Fruit fly (Drosophila melanogaster) whole organism, prepupa: ENCODE data around the gene Bub3.

Experiments used
- Blimp-1 ChIP-seq: fragments of 200-800 bp; sonication (Bioruptor generic); optimal IDR thresholded peaks from 3 replicates; lab custom pipeline; 2017; ENCODE audit warnings: missing biosample characterization, missing genetic modification characterization, mild to moderate bottlenecking, moderate library complexity, missing genetic modification reagents
- CG10631 ChIP-seq: fragments of 200-800 bp; sonication (Bioruptor generic); optimal IDR thresholded peaks from 2 replicates; lab custom pipeline; 2016; ENCODE audit warnings: missing biosample characterization, missing genetic modification characterization
- CG10669 ChIP-seq: fragments of 200-800 bp; sonication (Bioruptor generic); optimal IDR thresholded peaks from 3 replicates; lab custom pipeline; 2018; ENCODE audit warnings: missing biosample characterization, mild to moderate bottlenecking, missing genetic modification characterization, moderate library complexity
- CG11294 ChIP-seq: fragments of 200-800 bp; sonication (Bioruptor generic); IDR thresholded peaks from 2 replicates; pipeline ENCODE4 v1.3.6; 2022; ENCODE audit warnings: missing biosample characterization, missing genetic modification characterization
- CG11902 ChIP-seq: fragments of 200-800 bp; sonication (Bioruptor generic); optimal IDR thresholded peaks from 3 replicates; lab custom pipeline; 2016; ENCODE audit warnings: missing biosample characterization, missing genetic modification characterization
- CG15336 ChIP-seq: fragments of 200-800 bp; sonication (Bioruptor generic); IDR thresholded peaks from 2 replicates; pipeline ENCODE4 v1.3.6; 2022; ENCODE audit warnings: missing biosample characterization, missing genetic modification characterization
- CG16779 ChIP-seq: fragments of 200-800 bp; sonication (Bioruptor generic); optimal IDR thresholded peaks from 3 replicates; lab custom pipeline; 2017; ENCODE audit warnings: missing biosample characterization, mild to moderate bottlenecking, missing genetic modification characterization
- CG3032 ChIP-seq: fragments of 200-800 bp; optimal IDR thresholded peaks from 2 replicates; lab custom pipeline; 2019; ENCODE audit warnings: missing biosample characterization, mild to moderate bottlenecking, missing genetic modification characterization, moderate library complexity
- CG31627 ChIP-seq: fragments of 200-800 bp; sonication (Bioruptor generic); optimal IDR thresholded peaks from 3 replicates; lab custom pipeline; 2016; ENCODE audit warnings: missing biosample characterization, missing genetic modification characterization
- CG32006 ChIP-seq: fragments of 200-800 bp; sonication (Bioruptor generic); optimal IDR thresholded peaks from 3 replicates; lab custom pipeline; 2017; ENCODE audit warnings: missing biosample characterization, mild to moderate bottlenecking, missing genetic modification characterization
- CG34406 ChIP-seq: fragments of 200-800 bp; sonication (Bioruptor generic); optimal IDR thresholded peaks from 3 replicates; lab custom pipeline; 2016; ENCODE audit warnings: missing biosample characterization, missing genetic modification characterization
- CG3919 ChIP-seq: fragments of 200-800 bp; sonication (Bioruptor generic); optimal IDR thresholded peaks from 3 replicates; lab custom pipeline; 2016; ENCODE audit warnings: missing biosample characterization, missing genetic modification characterization
- CG4318 ChIP-seq: fragments of 200-800 bp; sonication (Bioruptor generic); optimal IDR thresholded peaks from 3 replicates; lab custom pipeline; 2017; ENCODE audit warnings: missing biosample characterization, mild to moderate bottlenecking, missing genetic modification characterization
- CG6163 ChIP-seq: fragments of 200-800 bp; sonication (Bioruptor generic); IDR thresholded peaks from 3 replicates; pipeline ENCODE4 v1.3.6; 2022; ENCODE audit warnings: missing biosample characterization, missing genetic modification characterization
- CG6276 ChIP-seq: fragments of 200-800 bp; sonication (Bioruptor generic); optimal IDR thresholded peaks from 2 replicates; lab custom pipeline; 2017; ENCODE audit warnings: missing biosample characterization, mild to moderate bottlenecking, missing genetic modification characterization
- CG8119 ChIP-seq: fragments of 200-800 bp; sonication (Bioruptor generic); IDR thresholded peaks from 3 replicates; pipeline ENCODE4 v1.3.6; 2022; ENCODE audit warnings: missing biosample characterization, missing genetic modification characterization
- CG8319 ChIP-seq: fragments of 200-800 bp; sonication (Bioruptor generic); optimal IDR thresholded peaks from 3 replicates; lab custom pipeline; 2016; ENCODE audit warnings: missing biosample characterization, missing genetic modification characterization
- Eip75B ChIP-seq: fragments of 200-800 bp; sonication (Bioruptor generic); optimal IDR thresholded peaks from 3 replicates; lab custom pipeline; 2016; ENCODE audit warnings: missing biosample characterization, missing genetic modification characterization
- Eip78C ChIP-seq: fragments of 200-800 bp; sonication (Bioruptor generic); peaks from one replicate; lab custom pipeline; 2016; ENCODE audit warnings: missing biosample characterization, missing genetic modification characterization
- Ets21C ChIP-seq: fragments of 200-800 bp; sonication (Bioruptor generic); optimal IDR thresholded peaks from 3 replicates; lab custom pipeline; 2016; ENCODE audit warnings: missing biosample characterization, missing genetic modification characterization
- Gug ChIP-seq: fragments of 200-800 bp; sonication (Bioruptor generic); IDR thresholded peaks from 2 replicates; pipeline ENCODE4 v1.3.6; 2022; ENCODE audit warnings: missing biosample characterization, missing genetic modification characterization
- Hr38 ChIP-seq: sonication (Bioruptor generic); optimal IDR thresholded peaks from 2 replicates; lab custom pipeline; 2016; ENCODE audit warnings: missing biosample characterization, missing genetic modification characterization
- Hr39 ChIP-seq: fragments of 200-800 bp; sonication (Bioruptor generic); optimal IDR thresholded peaks from 2 replicates; lab custom pipeline; 2016; ENCODE audit warnings: missing biosample characterization, missing genetic modification characterization
- Hr4 ChIP-seq: fragments of 200-800 bp; sonication (Bioruptor generic); optimal IDR thresholded peaks from 3 replicates; lab custom pipeline; 2016; ENCODE audit warnings: missing biosample characterization, missing genetic modification characterization
- Lpt ChIP-seq: fragments of 200-800 bp; sonication (Bioruptor generic); optimal IDR thresholded peaks from 3 replicates; lab custom pipeline; 2016; ENCODE audit warnings: missing biosample characterization, missing genetic modification characterization
- Met ChIP-seq: fragments of 200-800 bp; sonication (Bioruptor generic); optimal IDR thresholded peaks from 3 replicates; lab custom pipeline; 2016; ENCODE audit warnings: missing biosample characterization, missing genetic modification characterization
- OdsH ChIP-seq: fragments of 200-800 bp; sonication (Bioruptor generic); optimal IDR thresholded peaks from 3 replicates; lab custom pipeline; 2016; ENCODE audit warnings: missing biosample characterization, missing genetic modification characterization
- Sox102F ChIP-seq: fragments of 200-800 bp; sonication (Bioruptor generic); optimal IDR thresholded peaks from 2 replicates; lab custom pipeline; 2016; ENCODE audit warnings: missing biosample characterization, mild to moderate bottlenecking, missing genetic modification characterization
- Sox15 ChIP-seq: fragments of 200-800 bp; sonication (Bioruptor generic); optimal IDR thresholded peaks from 3 replicates; lab custom pipeline; 2016; ENCODE audit warnings: missing biosample characterization, missing genetic modification characterization
- achi ChIP-seq: fragments of 200-800 bp; sonication (Bioruptor generic); optimal IDR thresholded peaks from 3 replicates; lab custom pipeline; 2016; ENCODE audit warnings: missing biosample characterization, missing genetic modification characterization
- acj6 ChIP-seq: fragments of 200-800 bp; sonication (Bioruptor generic); optimal IDR thresholded peaks from 3 replicates; lab custom pipeline; 2016; ENCODE audit warnings: missing biosample characterization, missing genetic modification characterization
- cyc ChIP-seq: fragments of 200-800 bp; sonication (Bioruptor generic); optimal IDR thresholded peaks from 3 replicates; lab custom pipeline; 2016; ENCODE audit warnings: missing biosample characterization, missing genetic modification characterization
- dac ChIP-seq: fragments of 200-800 bp; sonication (Bioruptor generic); optimal IDR thresholded peaks from 2 replicates; lab custom pipeline; 2017; ENCODE audit warnings: missing biosample characterization, mild to moderate bottlenecking, missing genetic modification characterization
- dsx ChIP-seq: fragments of 200-800 bp; optimal IDR thresholded peaks from 3 replicates; lab custom pipeline; 2019; ENCODE audit warnings: missing biosample characterization, mild to moderate bottlenecking, missing genetic modification characterization, moderate library complexity; ENCODE audit not compliant: poor library complexity, severe bottlenecking
- eg ChIP-seq: fragments of 200-800 bp; sonication (Bioruptor generic); IDR thresholded peaks from 3 replicates; pipeline ENCODE4 v1.3.6; 2022; ENCODE audit warnings: missing biosample characterization, missing genetic modification characterization
- fd59A ChIP-seq: fragments of 200-800 bp; sonication (Bioruptor generic); optimal IDR thresholded peaks from 2 replicates; lab custom pipeline; 2017; ENCODE audit warnings: missing biosample characterization, mild to moderate bottlenecking, missing genetic modification characterization, missing genetic modification reagents
- fd85E ChIP-seq: fragments of 200-800 bp; sonication (Bioruptor generic); optimal IDR thresholded peaks from 3 replicates; lab custom pipeline; 2016; ENCODE audit warnings: missing biosample characterization, missing genetic modification characterization
- fkh ChIP-seq: fragments of 200-800 bp; sonication (Bioruptor generic); optimal IDR thresholded peaks from 3 replicates; lab custom pipeline; 2017; ENCODE audit warnings: missing biosample characterization, mild to moderate bottlenecking, missing genetic modification characterization, moderate library complexity
- lz ChIP-seq: fragments of 200-800 bp; sonication (Bioruptor generic); optimal IDR thresholded peaks from 3 replicates; lab custom pipeline; 2016; ENCODE audit warnings: missing biosample characterization, missing genetic modification characterization
- net ChIP-seq: fragments of 200-800 bp; sonication (Bioruptor generic); optimal IDR thresholded peaks from 3 replicates; lab custom pipeline; 2016; ENCODE audit warnings: missing biosample characterization, missing genetic modification characterization
- pdm3 ChIP-seq: fragments of 200-800 bp; sonication (Bioruptor generic); optimal IDR thresholded peaks from 3 replicates; lab custom pipeline; 2016; ENCODE audit warnings: missing biosample characterization, missing genetic modification characterization
- salr ChIP-seq, 2 experiments: fragments of 200-800 bp; sonication (Bioruptor generic); optimal IDR thresholded peaks; 3 replicates each; lab custom pipeline; 2016 to 2018; ENCODE audit warnings: missing biosample characterization in 2 of 2, missing genetic modification characterization in 2 of 2, mild to moderate bottlenecking in 1 of 2
- spab ChIP-seq: fragments of 200-800 bp; sonication (Bioruptor generic); optimal IDR thresholded peaks from 2 replicates; lab custom pipeline; 2017; ENCODE audit warnings: missing biosample characterization, mild to moderate bottlenecking, missing genetic modification characterization, missing genetic modification reagents
- ss ChIP-seq, 2 experiments: fragments of 200-800 bp; sonication (Bioruptor generic); optimal IDR thresholded peaks; 2 replicates in 1 of 2; 3 replicates in 1 of 2; lab custom pipeline; 2017 to 2018; ENCODE audit warnings: mild to moderate bottlenecking in 2 of 2, missing biosample characterization in 2 of 2, missing genetic modification characterization in 2 of 2, moderate library complexity in 1 of 2
- svp ChIP-seq: fragments of 200-800 bp; sonication (Bioruptor generic); peaks from one replicate; lab custom pipeline; 2016; ENCODE audit warnings: missing biosample characterization, missing genetic modification characterization
- topi ChIP-seq: fragments of 200-800 bp; sonication (Bioruptor generic); optimal IDR thresholded peaks from 3 replicates; lab custom pipeline; 2016; ENCODE audit warnings: missing biosample characterization, missing genetic modification characterization
- vri ChIP-seq: fragments of 200-800 bp; sonication (Bioruptor generic); optimal IDR thresholded peaks from 3 replicates; lab custom pipeline; 2016; ENCODE audit warnings: missing biosample characterization, mild to moderate bottlenecking, missing genetic modification characterization

Bub3 gene

DNA sequence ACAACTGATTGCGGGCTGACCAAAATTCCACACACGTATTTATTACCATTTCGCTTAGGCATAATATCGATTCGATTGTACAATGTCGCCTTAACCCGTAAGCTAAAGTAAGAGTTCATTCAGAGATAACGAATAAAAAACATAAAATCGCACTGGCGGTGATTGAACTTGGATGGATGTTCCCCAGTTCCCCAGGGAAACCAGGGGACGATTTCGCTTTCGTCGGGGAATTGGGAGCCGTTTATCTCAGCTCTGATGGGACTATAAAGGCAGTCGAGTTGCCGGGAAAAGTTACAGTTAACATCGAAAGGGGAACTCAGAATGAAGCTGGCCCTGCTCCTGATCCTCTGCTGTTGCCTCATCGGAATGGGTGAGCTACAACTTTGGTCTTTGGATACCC is 47.0 kb upstream of the Bub3 start, which contains the start of gene CG34296:
CG34296 (plus strand) TSS at position 301 of the 400 bp plus-strand sequence.
- no peak for TF ChIP-seq lz (GFP tag; lab: Kevin White, UChicago)
- TF ChIP-seq cyc (GFP tag; lab: Kevin White, UChicago) = no peak
- no peak for TF ChIP-seq Lpt (GFP tag; lab: Kevin White, UChicago)
- no peak for TF ChIP-seq CG34406 (GFP tag; lab: Kevin White, UChicago)
- TF ChIP-seq CG15336 = no peak
- TF ChIP-seq CG11902 (GFP tag; lab: Kevin White, UChicago) = no peak

DNA sequence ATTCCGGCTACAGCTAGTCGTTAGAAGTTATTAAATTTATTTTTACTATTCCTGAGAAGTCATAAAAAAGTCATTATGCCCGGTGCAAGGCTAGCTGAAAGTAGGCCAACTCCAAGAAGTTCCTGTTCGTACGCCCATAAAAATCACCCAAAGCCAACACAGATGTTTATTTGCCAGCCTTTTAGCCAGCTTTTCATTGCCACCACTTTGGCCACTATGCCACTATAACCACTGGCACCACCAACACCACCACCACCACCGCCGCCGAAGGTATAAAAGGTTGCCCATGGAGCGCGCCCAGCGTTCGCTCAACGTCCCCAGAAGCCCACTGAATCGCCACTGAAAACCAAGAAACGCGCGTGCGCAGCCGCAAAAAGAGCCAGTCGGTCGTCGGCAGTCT is 43.1 kb upstream of the Bub3 start, which contains the start of gene CG15506:
CG15506 (plus strand) TSS at position 301 of the 400 bp plus-strand sequence.
- TF ChIP-seq CG6163 (GFP tag; lab: Robert Waterston, UW) (0 out of 3 replicates have a peak, but pooled peaks have one; percentile 11), eg (0 out of 3 replicates have a peak, but pooled peaks have one; percentile 36), lz (GFP tag; lab: Kevin White, UChicago) (no peak), net (GFP tag; lab: Kevin White, UChicago) (no peak), CG8119 (0 out of 3 replicates have a peak, but pooled peaks have one; percentile 25), ss (GFP tag; optimal IDR thresholded peaks at IDR 0.05; lab: Kevin White, UChicago) (peak in 1 of 2 experiments; percentile 33), CG15336 (0 out of 2 replicates have a peak, but pooled peaks have one; percentile 7)

DNA sequence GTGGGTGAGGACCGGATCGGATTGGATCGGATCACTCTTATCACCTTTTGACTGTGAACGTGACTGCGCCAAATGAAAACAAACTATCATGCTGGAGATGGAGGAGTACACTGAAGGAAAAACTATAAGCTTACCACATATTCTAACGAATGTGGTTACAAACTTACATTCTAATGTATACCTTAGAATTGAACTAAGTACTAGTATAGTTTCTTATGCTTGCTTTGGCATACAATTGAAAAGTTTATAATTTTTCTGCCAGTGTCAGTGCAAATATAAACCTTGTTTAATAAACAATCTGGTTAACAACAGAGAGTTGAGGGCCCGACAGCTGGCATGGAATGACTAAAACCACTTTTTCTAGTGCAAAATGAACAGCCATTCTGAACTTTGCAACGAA is 42.3 kb upstream of the Bub3 start:
- TF ChIP-seq Hr39 (peak; percentile 4), vri (GFP tag; lab: Kevin White, UChicago) (no peak), CG15336 (peak; percentile 63), CG16779 (tag; lab: Kevin White, UChicago) (no peak), CG3032 (tag; lab: Kevin White, UChicago) (peak; percentile 4), Eip78C (GFP tag; lab: Kevin White, UChicago) (peak; percentile 5), CG6276 (GFP tag; lab: Kevin White, UChicago) (peak; percentile 17), Sox102F (no peak), Sox15 (GFP tag; lab: Kevin White, UChicago) (no peak), acj6 (no peak), spab (GFP tag; lab: Kevin White, UChicago) (no peak), CG31627 (GFP tag; lab: Kevin White, UChicago) (no peak), svp (no peak), salr (GFP tag; optimal IDR thresholded peaks at IDR 0.05; lab: Kevin White, UChicago) (no peak), CG11294 (GFP tag; lab: Robert Waterston, UW) (peak; percentile 33; the same call in 1 of the 2 replicates), Hr38 (GFP tag; lab: Kevin White, UChicago) (no peak), Blimp-1 (GFP tag; lab: Kevin White, UChicago) (no peak), Gug (GFP tag; lab: Robert Waterston, UW) (peak; percentile 47), CG11902 (GFP tag; lab: Kevin White, UChicago) (no peak), CG32006 (GFP tag; lab: Kevin White, UChicago) (peak; percentile 47), Ets21C (no peak), fkh (GFP tag; lab: Kevin White, UChicago) (peak; percentile 22), topi (peak; percentile 6), pdm3 (no peak), CG8319 (GFP tag; lab: Kevin White, UChicago) (no peak), CG34406 (GFP tag; lab: Kevin White, UChicago) (no peak), Hr4 (peak; percentile 72), Eip75B (GFP tag; lab: Kevin White, UChicago) (no peak), ss (GFP tag; optimal IDR thresholded peaks at IDR 0.05; lab: Kevin White, UChicago) (no peak), dac (GFP tag; lab: Kevin White, UChicago) (peak; percentile 27), dsx (GFP tag; lab: Kevin White, UChicago) (no peak), cyc (GFP tag; lab: Kevin White, UChicago) (no peak), OdsH (GFP tag; lab: Kevin White, UChicago) (peak; percentile 24), Lpt (GFP tag; lab: Kevin White, UChicago) (peak; percentile 24), fd85E (GFP tag; lab: Kevin White, UChicago) (no peak), CG8119 (peak; percentile 57; the same call in 2 of the 3 replicates), CG4318 (GFP tag; lab: Kevin White, UChicago) (peak; percentile 55), CG3919 (GFP tag; lab: Kevin White, UChicago) (peak; percentile 6), CG10669 (no peak), achi (GFP tag; lab: Kevin White, UChicago) (peak; percentile 15), fd59A (GFP tag; lab: Kevin White, UChicago) (no peak), Met (GFP tag; lab: Kevin White, UChicago) (no peak), CG10631 (GFP tag; lab: Kevin White, UChicago) (no peak)
